Fruit fly (Drosophila melanogaster): Measurements from ENCODE around the gene CG7953.

DNA sequence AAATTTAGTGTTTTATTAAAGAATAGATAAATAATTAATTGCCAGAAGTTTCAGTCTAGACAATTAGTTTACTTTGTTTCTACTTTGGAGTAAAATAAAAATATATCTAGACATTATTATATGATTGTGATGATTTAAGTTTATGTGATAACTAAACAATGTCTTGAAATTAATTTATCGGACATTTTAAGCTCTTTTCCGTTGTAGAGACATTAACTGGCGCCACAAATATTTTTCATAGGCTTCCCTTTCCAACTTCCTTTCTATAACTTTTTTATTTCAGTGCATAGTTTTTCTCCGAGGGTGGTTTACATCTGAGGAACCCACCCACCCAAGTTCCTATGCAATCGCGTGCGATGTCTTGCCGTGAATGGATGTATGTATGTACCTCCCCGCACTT, 29.0 kb downstream of the CG7953 start:
- TF ChIP-seq fkh (GFP tag; optimal IDR thresholded peaks at IDR 0.05) (no peak), Hr4 (GFP tag; optimal IDR thresholded peaks at IDR 0.05) (no peak)

Measured in whole organism, prepupa.